Worm (Caenorhabditis elegans) whole organism, mixed stage, embryonic: Measurements from ENCODE around the gene srx-56.

Experiments
- blmp-1 ChIP-seq: fragments of 150-350 bp; optimal IDR thresholded peaks from 2 replicates; lab custom pipeline; 2014; ENCODE audit warnings: missing biosample characterization, missing genetic modification characterization
- ceh-83 ChIP-seq: fragments of 200-800 bp; sonication (Bioruptor generic); optimal IDR thresholded peaks from 2 replicates; lab custom pipeline; 2018; ENCODE audit warnings: mild to moderate bottlenecking, missing genetic modification characterization, missing compliant biosample characterization
- drap-1 ChIP-seq: fragments of 200-800 bp; sonication (Bioruptor generic); optimal IDR thresholded peaks from 3 replicates; lab custom pipeline; 2018; ENCODE audit warnings: mild to moderate bottlenecking, missing genetic modification characterization, missing compliant biosample characterization
- elt-1 ChIP-seq: sonication (generic microtip); optimal IDR thresholded peaks from 2 replicates; lab custom pipeline; 2017; ENCODE audit warnings: missing genetic modification characterization, mild to moderate bottlenecking, missing compliant biosample characterization, antibody characterized with exemption, moderate library complexity, borderline replicate concordance; ENCODE audit not compliant: insufficient read depth
- lin-13 ChIP-seq: fragments of 150-350 bp; optimal IDR thresholded peaks from 2 replicates; lab custom pipeline; 2014; ENCODE audit warnings: missing biosample characterization, missing genetic modification characterization
- mab-5 ChIP-seq: fragments of 150-350 bp; optimal IDR thresholded peaks from 2 replicates; lab custom pipeline; 2014; ENCODE audit warnings: missing biosample characterization, missing genetic modification characterization
- mep-1 ChIP-seq: fragments of 150-350 bp; optimal IDR thresholded peaks from 2 replicates; lab custom pipeline; 2017; ENCODE audit warnings: missing biosample characterization, missing genetic modification reagents, missing genetic modification characterization, inconsistent platforms
- nhr-12 ChIP-seq: fragments of 150-350 bp; optimal IDR thresholded peaks from 2 replicates; lab custom pipeline; 2014; ENCODE audit warnings: missing biosample characterization, missing genetic modification characterization
- nhr-237 ChIP-seq: fragments of 150-350 bp; optimal IDR thresholded peaks from 2 replicates; lab custom pipeline; 2014; ENCODE audit warnings: missing biosample characterization, missing genetic modification characterization
- nhr-76 ChIP-seq: sonication (generic microtip); optimal IDR thresholded peaks from 2 replicates; lab custom pipeline; 2017; ENCODE audit warnings: missing biosample characterization, missing genetic modification characterization
- unc-39 ChIP-seq: fragments of 150-350 bp; optimal IDR thresholded peaks from 2 replicates; lab custom pipeline; 2014; ENCODE audit warnings: missing biosample characterization, missing genetic modification characterization
- ztf-11 ChIP-seq: fragments of 150-350 bp; optimal IDR thresholded peaks from 2 replicates; lab custom pipeline; 2014; ENCODE audit warnings: missing biosample characterization, missing genetic modification characterization

DNA sequence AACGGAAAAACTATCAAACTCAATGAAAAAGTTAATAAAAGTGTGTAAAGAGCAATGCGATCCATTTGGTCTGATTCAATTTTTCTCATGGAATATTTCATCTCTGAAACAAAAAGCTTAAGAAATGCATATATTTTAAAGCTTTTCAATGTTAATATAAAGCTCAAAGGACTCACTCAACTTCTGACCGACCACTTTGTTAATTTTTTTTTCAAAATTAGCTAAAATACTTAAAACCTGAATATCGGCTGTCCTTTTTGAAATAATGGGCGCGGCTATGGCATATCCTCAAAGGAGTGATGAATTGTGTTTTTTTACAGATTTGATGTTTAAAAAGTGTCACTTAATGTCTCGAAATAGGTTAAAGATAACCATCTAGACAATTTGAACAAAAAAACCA is 15.6 kb downstream of the srx-56 start, which contains the start of gene C02H6.1:
- no peak for TF ChIP-seq lin-13 (tag; lab: Kevin White, UChicago)
- TF ChIP-seq ztf-11 = no peak
- TF ChIP-seq blmp-1 (tag; lab: Kevin White, UChicago) = no peak
- TF ChIP-seq drap-1 (GFP tag; lab: Kevin White, UChicago) = no peak
- no peak for TF ChIP-seq elt-1 (tag; lab: Kevin White, UChicago)
- TF ChIP-seq mep-1 (tag; lab: Kevin White, UChicago) = no peak
- no peak for TF ChIP-seq unc-39 (tag; lab: Kevin White, UChicago)
- TF ChIP-seq nhr-12 (tag; lab: Kevin White, UChicago) = no peak
- TF ChIP-seq nhr-76 (tag; lab: Kevin White, UChicago) = no peak
- TF ChIP-seq mab-5 = no peak
- TF ChIP-seq ceh-83 = no peak
- no peak for TF ChIP-seq nhr-237 (tag; lab: Kevin White, UChicago)
